Fruit fly (Drosophila melanogaster): Measurements from ENCODE around the gene CG31221.

CG31221 gene

dm6 chr3R:19404296-19404695, 8.2 kb upstream of the CG31221 start:
- TF ChIP-seq CG8478 (optimal IDR thresholded peaks at IDR 0.05), result no peak
- no peak for TF ChIP-seq Dll (optimal IDR thresholded peaks at IDR 0.05)
- TF ChIP-seq psq (optimal IDR thresholded peaks at IDR 0.05), result no peak
- TF ChIP-seq pan (optimal IDR thresholded peaks at IDR 0.05), result no peak
- TF ChIP-seq EcR (GFP tag; optimal IDR thresholded peaks at IDR 0.05), result no peak
- TF ChIP-seq usp (GFP tag; optimal IDR thresholded peaks at IDR 0.05), result no peak

- no peak for TF ChIP-seq CG8478 (optimal IDR thresholded peaks at IDR 0.05)
- TF ChIP-seq EcR (GFP tag; optimal IDR thresholded peaks at IDR 0.05), result no peak
- TF ChIP-seq pan (optimal IDR thresholded peaks at IDR 0.05), result no peak
- TF ChIP-seq usp (GFP tag; optimal IDR thresholded peaks at IDR 0.05), result no peak
- TF ChIP-seq psq (optimal IDR thresholded peaks at IDR 0.05), result no peak
- no peak for TF ChIP-seq Dll (optimal IDR thresholded peaks at IDR 0.05)
Observed at dm6 chr3R:19406852-19407251, 5.6 kb upstream of the CG31221 start.

- no peak for TF ChIP-seq Dll (optimal IDR thresholded peaks at IDR 0.05)
- no peak for TF ChIP-seq usp (GFP tag; optimal IDR thresholded peaks at IDR 0.05)
- no peak for TF ChIP-seq CG8478 (optimal IDR thresholded peaks at IDR 0.05)
- no peak for TF ChIP-seq psq (optimal IDR thresholded peaks at IDR 0.05)
- no peak for TF ChIP-seq pan (optimal IDR thresholded peaks at IDR 0.05)
- TF ChIP-seq EcR (GFP tag; optimal IDR thresholded peaks at IDR 0.05), result no peak
Observed at dm6 chr3R:19408573-19408972, 3.9 kb upstream of the CG31221 start, which contains the start of gene CG11626. Gene CG11626 (plus strand): TSS chr3R:19408873.

dm6 chr3R:19411371-19411770, 1.1 kb upstream of the CG31221 start:
- TF ChIP-seq psq (optimal IDR thresholded peaks at IDR 0.05) (no peak), EcR (GFP tag; optimal IDR thresholded peaks at IDR 0.05) (no peak), Dll (optimal IDR thresholded peaks at IDR 0.05) (no peak)

- TF ChIP-seq EcR (GFP tag; optimal IDR thresholded peaks at IDR 0.05), result no peak
- TF ChIP-seq pan (optimal IDR thresholded peaks at IDR 0.05), result no peak
- no peak for TF ChIP-seq psq (optimal IDR thresholded peaks at IDR 0.05)
- TF ChIP-seq usp (GFP tag; optimal IDR thresholded peaks at IDR 0.05), result no peak
- TF ChIP-seq CG8478 (optimal IDR thresholded peaks at IDR 0.05), result no peak
- TF ChIP-seq Dll (optimal IDR thresholded peaks at IDR 0.05), result no peak
Observed at dm6 chr3R:19425099-19425498, 12.6 kb downstream of the CG31221 start, which contains the start of gene CG3517. Gene CG3517 (minus strand): TSS chr3R:19425199.

- TF ChIP-seq pan (optimal IDR thresholded peaks at IDR 0.05) (peak; percentile 5), usp (GFP tag; optimal IDR thresholded peaks at IDR 0.05) (no peak)
Observed at dm6 chr3R:19460409-19461217, 48.1 kb downstream of the CG31221 start, which contains the start of gene Dys. Gene Dys (plus strand): TSS chr3R:19461085.

dm6 chr3R:19461218-19461526, 48.7 kb downstream of the CG31221 start:
- TF ChIP-seq EcR (GFP tag; optimal IDR thresholded peaks at IDR 0.05), result no peak
- TF ChIP-seq Dll (optimal IDR thresholded peaks at IDR 0.05), result no peak

- TF ChIP-seq EcR (GFP tag; optimal IDR thresholded peaks at IDR 0.05) (no peak), pan (optimal IDR thresholded peaks at IDR 0.05) (no peak)
Observed at dm6 chr3R:19463016-19463664, 50.7 kb downstream of the CG31221 start, which contains the start of gene Scsalpha2. Gene Scsalpha2 (minus strand): TSS chr3R:19463066.

- TF ChIP-seq EcR (GFP tag; optimal IDR thresholded peaks at IDR 0.05) (no peak), CG8478 (optimal IDR thresholded peaks at IDR 0.05) (no peak), usp (GFP tag; optimal IDR thresholded peaks at IDR 0.05) (no peak), Dll (optimal IDR thresholded peaks at IDR 0.05) (no peak), psq (optimal IDR thresholded peaks at IDR 0.05) (no peak), pan (optimal IDR thresholded peaks at IDR 0.05) (no peak)
Observed at dm6 chr3R:19463874-19464549, 51.5 kb downstream of the CG31221 start.

- TF ChIP-seq psq (optimal IDR thresholded peaks at IDR 0.05) (no peak), EcR (GFP tag; optimal IDR thresholded peaks at IDR 0.05) (no peak), CG8478 (optimal IDR thresholded peaks at IDR 0.05) (no peak), pan (optimal IDR thresholded peaks at IDR 0.05) (no peak), usp (GFP tag; optimal IDR thresholded peaks at IDR 0.05) (no peak), Dll (optimal IDR thresholded peaks at IDR 0.05) (no peak)
Observed at dm6 chr3R:19465286-19465685, 52.8 kb downstream of the CG31221 start.

- TF ChIP-seq CG8478 (optimal IDR thresholded peaks at IDR 0.05) (no peak), Dll (optimal IDR thresholded peaks at IDR 0.05) (no peak), usp (GFP tag; optimal IDR thresholded peaks at IDR 0.05) (no peak), pan (optimal IDR thresholded peaks at IDR 0.05) (no peak), EcR (GFP tag; optimal IDR thresholded peaks at IDR 0.05) (no peak), psq (optimal IDR thresholded peaks at IDR 0.05) (no peak)
Observed at dm6 chr3R:19467464-19467863, 55.0 kb downstream of the CG31221 start.

- no peak for TF ChIP-seq usp (GFP tag; optimal IDR thresholded peaks at IDR 0.05)
- no peak for TF ChIP-seq psq (optimal IDR thresholded peaks at IDR 0.05)
- TF ChIP-seq CG8478 (optimal IDR thresholded peaks at IDR 0.05), result no peak
- no peak for TF ChIP-seq pan (optimal IDR thresholded peaks at IDR 0.05)
- TF ChIP-seq EcR (GFP tag; optimal IDR thresholded peaks at IDR 0.05), result no peak
- no peak for TF ChIP-seq Dll (optimal IDR thresholded peaks at IDR 0.05)
Observed at dm6 chr3R:19470607-19471006, 58.1 kb downstream of the CG31221 start.
